Worm (Caenorhabditis elegans) whole organism, late embryonic: Measurements from ENCODE around the gene fbxa-86.

Experiments used
- Y22D7AL.16 ChIP-seq: sonication (generic microtip); optimal IDR thresholded peaks from 2 replicates; lab custom pipeline; 2016; ENCODE audit warnings: missing genetic modification characterization, missing compliant biosample characterization
- ama-1 ChIP-seq: fragments of 150-350 bp; optimal IDR thresholded peaks from 2 replicates; lab custom pipeline; 2014
- ceh-22 ChIP-seq: sonication (generic microtip); optimal IDR thresholded peaks from 2 replicates; lab custom pipeline; 2017; ENCODE audit warnings: missing biosample characterization, missing genetic modification characterization
- ceh-48 ChIP-seq: sonication (generic microtip); optimal IDR thresholded peaks from 2 replicates; lab custom pipeline; 2016; ENCODE audit warnings: missing genetic modification characterization, inconsistent platforms, missing compliant biosample characterization
- ets-4 ChIP-seq: sonication (generic microtip); optimal IDR thresholded peaks from 2 replicates; lab custom pipeline; 2016; ENCODE audit warnings: missing genetic modification characterization, missing compliant biosample characterization
- pqm-1 ChIP-seq: sonication (generic microtip); optimal IDR thresholded peaks from 2 replicates; lab custom pipeline; 2016; ENCODE audit warnings: missing genetic modification characterization, missing compliant biosample characterization
- rnt-1 ChIP-seq: sonication (generic microtip); optimal IDR thresholded peaks from 2 replicates; lab custom pipeline; 2016; ENCODE audit warnings: missing genetic modification characterization, missing compliant biosample characterization
- tbx-2 ChIP-seq: sonication (generic microtip); optimal IDR thresholded peaks from 2 replicates; lab custom pipeline; 2016; ENCODE audit warnings: missing genetic modification characterization, missing compliant biosample characterization
- unc-55 ChIP-seq: sonication (generic microtip); optimal IDR thresholded peaks from 2 replicates; lab custom pipeline; 2017; ENCODE audit warnings: missing biosample characterization, missing genetic modification reagents, missing genetic modification characterization

DNA sequence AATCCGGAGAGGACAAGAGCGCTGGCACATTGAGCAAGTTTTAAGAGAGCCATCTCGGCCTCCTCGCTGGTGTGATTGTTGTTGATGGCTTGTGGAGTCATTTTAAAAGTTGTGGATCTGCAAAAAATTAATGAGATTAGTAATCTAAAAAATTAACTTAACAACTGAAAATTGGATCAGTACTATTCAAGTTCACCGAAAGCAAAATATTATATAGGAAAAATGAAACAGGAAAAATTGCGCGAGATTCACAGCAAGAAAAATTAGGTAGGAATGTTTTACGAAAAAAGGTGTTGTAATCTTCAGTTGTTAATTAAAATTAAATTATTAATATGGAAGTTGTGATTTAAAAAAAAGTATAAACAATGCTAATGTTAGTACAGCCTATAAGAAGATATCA lies 50.6 kb downstream of the fbxa-86 start, which contains the start of gene T08B6.1:
- TF ChIP-seq rnt-1 (tag; lab: Kevin White, UChicago) = no peak
- TF ChIP-seq Y22D7AL.16 = no peak
- TF ChIP-seq ceh-48 (tag; lab: Kevin White, UChicago) = no peak
- no peak for TF ChIP-seq unc-55 (GFP tag; lab: Kevin White, UChicago)
- no peak for TF ChIP-seq pqm-1 (tag; lab: Kevin White, UChicago)
- no peak for TF ChIP-seq ets-4 (tag; lab: Kevin White, UChicago)
- TF ChIP-seq ama-1 (lab: Kevin White, UChicago) = no peak
- TF ChIP-seq ceh-22 = no peak
- no peak for TF ChIP-seq tbx-2 (tag; lab: Kevin White, UChicago)
